Worm (Caenorhabditis elegans) whole organism, L1 larva: ENCODE measurements around the gene M110.7.

Experiments used
- C34B4.2 ChIP-seq: sonication (generic microtip); optimal IDR thresholded peaks from 2 replicates; lab custom pipeline; 2017; ENCODE audit warnings: mild to moderate bottlenecking, missing genetic modification characterization, missing compliant biosample characterization
- ama-1 ChIP-seq: fragments of 150-350 bp; optimal IDR thresholded peaks from 2 replicates; lab custom pipeline; 2014
- ceh-88 ChIP-seq: fragments of 200-800 bp; sonication (Bioruptor generic); IDR thresholded peaks from 2 replicates; pipeline ENCODE4 v1.3.6; 2022; ENCODE audit warnings: missing genetic modification characterization, missing compliant biosample characterization
- egl-13 ChIP-seq: sonication (generic microtip); optimal IDR thresholded peaks from 2 replicates; lab custom pipeline; 2016; ENCODE audit warnings: missing genotype, missing genetic modification reagents, missing genetic modification characterization, missing compliant biosample characterization
- lir-3 ChIP-seq: sonication (generic microtip); optimal IDR thresholded peaks from 2 replicates; lab custom pipeline; 2016; ENCODE audit warnings: mild to moderate bottlenecking, missing genetic modification characterization, moderate library complexity, missing compliant biosample characterization; ENCODE audit not compliant: poor library complexity
- mep-1 ChIP-seq: fragments of 150-350 bp; optimal IDR thresholded peaks from 2 replicates; lab custom pipeline; 2014; ENCODE audit warnings: missing biosample characterization, missing genetic modification characterization
- nhr-12 ChIP-seq: sonication (generic microtip); optimal IDR thresholded peaks from 2 replicates; lab custom pipeline; 2017; ENCODE audit warnings: missing biosample characterization, missing genetic modification characterization
- nhr-20 ChIP-seq: sonication (generic microtip); optimal IDR thresholded peaks from 2 replicates; lab custom pipeline; 2016; ENCODE audit warnings: mild to moderate bottlenecking, missing genetic modification characterization, missing compliant biosample characterization
- nhr-28 ChIP-seq: fragments of 150-350 bp; optimal IDR thresholded peaks from 2 replicates; lab custom pipeline; 2014; ENCODE audit warnings: missing biosample characterization, missing genetic modification characterization
- snpc-4 ChIP-seq: fragments of 150-350 bp; optimal IDR thresholded peaks from 2 replicates; lab custom pipeline; 2014; ENCODE audit warnings: missing biosample characterization, missing genetic modification characterization
- unc-86 ChIP-seq: sonication (generic microtip); optimal IDR thresholded peaks from 2 replicates; lab custom pipeline; 2016; ENCODE audit warnings: missing genetic modification characterization, missing compliant biosample characterization
- vab-15 ChIP-seq: sonication (generic microtip); optimal IDR thresholded peaks from 2 replicates; lab custom pipeline; 2017; ENCODE audit warnings: missing genotype, mild to moderate bottlenecking, missing genetic modification characterization, missing compliant biosample characterization

DNA sequence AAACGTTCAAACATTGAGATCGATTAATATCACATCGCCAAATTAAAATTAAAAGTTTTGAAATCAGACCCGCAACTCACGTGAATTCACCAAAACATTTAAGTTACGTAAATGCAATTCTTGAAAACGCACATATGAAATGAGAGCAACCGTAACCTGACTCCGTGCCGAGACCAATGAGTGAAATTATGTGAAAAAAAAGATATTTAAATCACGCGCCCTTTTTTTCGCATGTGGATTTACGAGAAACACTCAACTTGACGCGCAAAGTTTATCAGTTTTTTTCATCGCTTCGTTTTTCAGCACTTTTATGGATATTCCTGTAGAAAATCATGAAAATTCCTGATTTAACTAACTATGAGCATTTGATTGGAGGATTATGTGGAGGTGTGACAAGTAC, 43.5 kb downstream of the M110.7 start, which contains the start of the genes gei-14 and slc-25A32:
- peak; percentile 18 for TF ChIP-seq nhr-20
- TF ChIP-seq lir-3: no peak
- TF ChIP-seq ama-1 (lab: Kevin White, UChicago): no peak
- TF ChIP-seq snpc-4 (tag; lab: Kevin White, UChicago): no peak
- TF ChIP-seq egl-13 (tag; lab: Kevin White, UChicago): no peak
- no peak for TF ChIP-seq nhr-28 (tag; lab: Kevin White, UChicago)
- TF ChIP-seq unc-86 (tag; lab: Kevin White, UChicago): no peak
- TF ChIP-seq C34B4.2 (tag; lab: Kevin White, UChicago): no peak
- TF ChIP-seq nhr-12 (tag; lab: Kevin White, UChicago): no peak
- TF ChIP-seq vab-15 (tag; lab: Kevin White, UChicago): no peak
- TF ChIP-seq ceh-88 (GFP tag; lab: Robert Waterston, UW): no peak
- no peak for TF ChIP-seq mep-1 (tag; lab: Kevin White, UChicago)
